Fruit fly (Drosophila melanogaster) whole organism: ENCODE data around the gene CG43689.

Source experiments
- CG8478 ChIP-seq: fragments of >200 bp; optimal IDR thresholded peaks from 2 replicates; lab custom pipeline; 2018; ENCODE audit warnings: inconsistent platforms
- Dll ChIP-seq: fragments of >200 bp; optimal IDR thresholded peaks from 2 replicates; lab custom pipeline; 2017
- EcR ChIP-seq, 2 experiments: fragments of >200 bp; optimal IDR thresholded peaks; 2 replicates each; lab custom pipeline; 2017; ENCODE audit warnings: missing biosample characterization in 2 of 2, missing genetic modification characterization in 2 of 2, missing genetic modification reagents in 2 of 2
- pan ChIP-seq: fragments of >200 bp; optimal IDR thresholded peaks from 2 replicates; lab custom pipeline; 2017
- psq ChIP-seq: fragments of >200 bp; optimal IDR thresholded peaks from 2 replicates; lab custom pipeline; 2017
- usp ChIP-seq: fragments of >200 bp; optimal IDR thresholded peaks from 2 replicates; lab custom pipeline; 2017; ENCODE audit warnings: missing biosample characterization, missing genetic modification characterization, mixed read lengths

CG43689 gene

dm6 chrX:4107261-4108113, 31.9 kb downstream of the CG43689 start:
- no peak for TF ChIP-seq CG8478 (lab: Kevin White, UChicago)

dm6 chrX:4108114-4108439, 32.5 kb downstream of the CG43689 start:
- TF ChIP-seq CG8478 (lab: Kevin White, UChicago): no peak
- TF ChIP-seq pan: no peak
- no peak for TF ChIP-seq EcR (GFP tag; optimal IDR thresholded peaks at IDR 0.05; lab: Kevin White, UChicago)
- no peak for TF ChIP-seq Dll (lab: Kevin White, UChicago)
- no peak for TF ChIP-seq usp (GFP tag; lab: Kevin White, UChicago)
- no peak for TF ChIP-seq psq (lab: Kevin White, UChicago)

- no peak for TF ChIP-seq CG8478 (lab: Kevin White, UChicago)
These were observed 33.1 kb downstream of the CG43689 start for dm6 chrX:4108612-4109173.

dm6 chrX:4113698-4114216, 38.2 kb downstream of the CG43689 start, which contains the start of the genes dgt4 and Nsun2:
Gene dgt4 (plus strand): TSS chrX:4113701.
Gene Nsun2 (minus strand): TSS chrX:4113734.
- TF ChIP-seq usp (GFP tag; lab: Kevin White, UChicago): no peak
- TF ChIP-seq CG8478 (lab: Kevin White, UChicago): no peak
- no peak for TF ChIP-seq psq (lab: Kevin White, UChicago)
- TF ChIP-seq EcR (GFP tag; optimal IDR thresholded peaks at IDR 0.05; lab: Kevin White, UChicago): no peak
- no peak for TF ChIP-seq Dll (lab: Kevin White, UChicago)

dm6 chrX:4116834-4117736, 41.5 kb downstream of the CG43689 start, which contains the start of the genes tyf and Tip60:
Gene tyf (plus strand): TSS chrX:4117020.
Gene Tip60 (minus strand): TSS chrX:4117487.
- TF ChIP-seq psq (lab: Kevin White, UChicago) (no peak), EcR (GFP tag; optimal IDR thresholded peaks at IDR 0.05; lab: Kevin White, UChicago) (no peak), Dll (lab: Kevin White, UChicago) (no peak), usp (GFP tag; lab: Kevin White, UChicago) (no peak), pan (no peak), CG8478 (lab: Kevin White, UChicago) (no peak)

dm6 chrX:4119582-4119981, 44.0 kb downstream of the CG43689 start:
- TF ChIP-seq psq (lab: Kevin White, UChicago) (no peak), EcR (GFP tag; optimal IDR thresholded peaks at IDR 0.05; lab: Kevin White, UChicago) (no peak), usp (GFP tag; lab: Kevin White, UChicago) (no peak), CG8478 (lab: Kevin White, UChicago) (no peak), pan (no peak), Dll (lab: Kevin White, UChicago) (no peak)

dm6 chrX:4131049-4131629, 55.6 kb downstream of the CG43689 start, which contains the start of gene GlcAT-I:
Gene GlcAT-I (plus strand): TSS chrX:4131211.
- TF ChIP-seq usp (GFP tag; lab: Kevin White, UChicago) (no peak), Dll (lab: Kevin White, UChicago) (no peak), CG8478 (lab: Kevin White, UChicago) (no peak), psq (lab: Kevin White, UChicago) (no peak), EcR (GFP tag; optimal IDR thresholded peaks at IDR 0.05; lab: Kevin White, UChicago) (no peak), pan (no peak)

dm6 chrX:4139043-4139442, 63.5 kb downstream of the CG43689 start:
- no peak for TF ChIP-seq psq (lab: Kevin White, UChicago)
- no peak for TF ChIP-seq usp (GFP tag; lab: Kevin White, UChicago)
- no peak for TF ChIP-seq CG8478 (lab: Kevin White, UChicago)
